Worm (Caenorhabditis elegans): ENCODE measurements around the gene T08D10.5.

Gene T08D10.5

DNA sequence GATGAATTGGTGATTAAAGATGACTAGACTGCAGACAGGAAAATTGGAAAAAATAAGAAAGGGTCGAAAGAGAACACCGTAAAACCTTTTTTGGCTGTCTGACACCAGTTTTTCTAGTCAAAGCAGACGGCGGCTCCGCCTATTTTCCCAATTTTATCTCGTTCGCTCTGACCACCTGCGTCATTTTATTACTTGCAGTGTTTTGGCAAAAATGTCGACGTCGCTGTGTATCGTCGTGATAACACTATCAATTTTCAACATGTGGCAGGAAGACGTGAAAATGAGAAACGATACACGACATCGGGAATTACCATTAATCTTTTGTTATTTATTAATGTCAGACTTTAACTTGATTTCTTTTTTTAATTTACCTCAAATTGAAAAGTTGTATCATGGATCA, 47.3 kb upstream of the T08D10.5 start, which contains the start of gene Y62H9A.15:
Gene Y62H9A.15, minus strand, starts transcription at position 100 of the 400 bp plus-strand sequence.
- TF ChIP-seq ztf-28 (GFP tag; IDR thresholded peaks at IDR 0.05) (no peak), B0261.1 (tag; optimal IDR thresholded peaks at IDR 0.05) (no peak), sdz-38 (tag; optimal IDR thresholded peaks at IDR 0.05) (no peak), snpc-4 (GFP tag; optimal IDR thresholded peaks at IDR 0.05) (no peak), snpc-4 (tag; optimal IDR thresholded peaks at IDR 0.05) (no peak), nhr-80 (tag; optimal IDR thresholded peaks at IDR 0.05) (peak; percentile 15), xnd-1 (tag; optimal IDR thresholded peaks at IDR 0.05) (no peak)

DNA sequence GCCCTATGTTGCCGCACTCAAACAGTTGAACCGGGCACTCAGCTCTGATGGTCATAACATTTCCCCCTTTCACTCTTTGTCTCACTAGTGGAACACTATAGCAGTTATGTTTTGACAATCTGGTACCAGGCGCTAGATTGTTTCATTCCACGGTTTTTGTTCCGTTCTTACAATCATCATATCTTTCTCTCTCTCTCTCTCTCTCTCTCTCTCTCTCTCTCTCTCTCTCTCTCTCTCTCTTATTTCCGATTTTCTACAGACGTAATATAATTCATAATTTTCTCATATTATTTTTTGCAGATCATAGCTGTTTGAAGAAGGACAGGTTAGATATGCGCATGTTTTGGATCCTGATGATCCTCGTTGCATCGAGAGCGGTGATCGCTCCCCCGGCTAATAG, 43.5 kb upstream of the T08D10.5 start, which contains the start of gene Y62H9A.12:
Gene Y62H9A.12, plus strand, starts transcription at position 301 of the 400 bp plus-strand sequence.
- TF ChIP-seq ztf-26 (tag; optimal IDR thresholded peaks at IDR 0.05) (no peak), ets-4 (GFP tag; optimal IDR thresholded peaks at IDR 0.05) (no peak), B0035.1 (tag; optimal IDR thresholded peaks at IDR 0.05) (no peak), lag-1 (GFP tag; IDR thresholded peaks at IDR 0.05) (no peak), attf-6 (GFP tag; IDR thresholded peaks at IDR 0.05) (no peak), Y95B8A.8 (GFP tag; IDR thresholded peaks at IDR 0.05) (no peak), ztf-28 (GFP tag; IDR thresholded peaks at IDR 0.05) (no peak), ZK185.1 (tag; optimal IDR thresholded peaks at IDR 0.05; ENCODE audit: poor library complexity, severe bottlenecking) (no peak), lin-40 (tag; optimal IDR thresholded peaks at IDR 0.05) (no peak), T07F8.4 (tag; optimal IDR thresholded peaks at IDR 0.05) (no peak), snpc-1.3 (tag; optimal IDR thresholded peaks at IDR 0.05; ENCODE audit: insufficient read depth) (no peak), aptf-2 (GFP tag; conservative IDR thresholded peaks at IDR 0.05) (no peak)

DNA sequence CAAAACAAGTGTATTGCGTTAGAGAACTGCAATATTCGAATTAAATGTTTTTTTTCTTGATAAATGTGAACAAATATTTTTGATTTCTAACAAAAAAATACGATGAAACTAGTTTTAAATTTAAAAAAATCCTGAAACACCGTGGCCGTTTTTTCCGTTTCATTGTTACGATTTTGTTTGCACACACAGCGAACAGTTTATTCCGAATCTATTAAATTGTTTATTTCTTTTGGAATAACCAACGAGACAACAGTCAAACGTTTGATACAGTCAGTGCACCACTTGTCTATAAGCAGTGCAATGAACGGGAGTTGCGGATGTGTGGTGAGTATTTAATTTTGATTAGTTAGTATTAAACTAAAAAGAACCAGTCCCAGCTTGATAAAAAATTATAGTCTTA, 40.6 kb upstream of the T08D10.5 start, which contains the start of gene Y62H9A.13:
Gene Y62H9A.13, plus strand, starts transcription at position 301 of the 400 bp plus-strand sequence.
- TF ChIP-seq hlh-26 (GFP tag; conservative IDR thresholded peaks at IDR 0.05): no peak
- no peak for TF ChIP-seq sea-2 (GFP tag; IDR thresholded peaks at IDR 0.05)
- TF ChIP-seq nhr-90 (tag; optimal IDR thresholded peaks at IDR 0.05): no peak
- no peak for TF ChIP-seq lin-35 (GFP tag; optimal IDR thresholded peaks at IDR 0.05)
- no peak for TF ChIP-seq lir-1 (GFP tag; conservative IDR thresholded peaks at IDR 0.05)
- TF ChIP-seq ceh-91 (GFP tag; IDR thresholded peaks at IDR 0.05): no peak
- TF ChIP-seq F39B2.1 (GFP tag; IDR thresholded peaks at IDR 0.05): no peak
- TF ChIP-seq rec-8 (tag; optimal IDR thresholded peaks at IDR 0.05): no peak
- TF ChIP-seq dpl-1 (GFP tag; optimal IDR thresholded peaks at IDR 0.05): no peak
- no peak for TF ChIP-seq ama-1 (optimal IDR thresholded peaks at IDR 0.05)
- TF ChIP-seq ama-1 (GFP tag; optimal IDR thresholded peaks at IDR 0.05): no peak

DNA sequence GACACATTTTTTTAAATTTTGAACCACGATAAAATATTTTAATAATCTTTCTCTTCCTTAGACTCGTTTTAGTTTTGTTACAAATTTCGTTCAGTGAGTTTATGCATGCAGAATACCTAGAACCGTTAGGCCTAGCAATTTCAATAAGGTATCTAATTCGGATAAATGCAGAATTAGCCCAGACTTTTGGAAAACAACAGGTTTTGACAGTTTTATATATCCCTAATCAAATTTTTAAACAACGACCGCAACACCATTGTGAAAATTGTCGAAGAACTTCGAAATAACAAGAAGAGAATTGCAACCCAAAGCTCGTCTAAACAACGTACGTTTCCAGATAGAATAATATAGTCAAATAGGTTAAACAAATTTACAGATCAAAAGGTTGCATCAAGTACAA, 39.4 kb upstream of the T08D10.5 start, which contains the start of gene Y62H9A.16:
Gene Y62H9A.16, plus strand, starts transcription at position 301 of the 400 bp plus-strand sequence.
- TF ChIP-seq pbrm-1 (GFP tag; IDR thresholded peaks at IDR 0.05) (no peak), ZK185.1 (tag; optimal IDR thresholded peaks at IDR 0.05; ENCODE audit: poor library complexity, severe bottlenecking) (no peak), hlh-26 (GFP tag; conservative IDR thresholded peaks at IDR 0.05) (no peak), egrh-3 (GFP tag; IDR thresholded peaks at IDR 0.05) (no peak), F57C9.4 (tag; optimal IDR thresholded peaks at IDR 0.05) (no peak), F49E8.2 (tag; optimal IDR thresholded peaks at IDR 0.05; ENCODE audit: insufficient read depth) (no peak), attf-6 (GFP tag; IDR thresholded peaks at IDR 0.05) (no peak), nhr-120 (GFP tag; IDR thresholded peaks at IDR 0.05) (no peak), madf-8 (GFP tag; conservative IDR thresholded peaks at IDR 0.05) (no peak), attf-5 (GFP tag; optimal IDR thresholded peaks at IDR 0.05) (no peak), nhr-80 (tag; optimal IDR thresholded peaks at IDR 0.05) (no peak), mel-28 (tag; optimal IDR thresholded peaks at IDR 0.05; ENCODE audit: borderline replicate concordance) (no peak), nfya-1 (tag; optimal IDR thresholded peaks at IDR 0.05; ENCODE audit: borderline replicate concordance, insufficient read depth) (no peak)
